Worm (Caenorhabditis elegans): ENCODE results near the gene Y38F2AL.12.

The Y38F2AL.12 gene

ce11 chrIV:2313721-2314683, 2.4 kb upstream of the Y38F2AL.12 start, which contains the start of gene vha-11:
vha-11 (minus strand) TSS chrIV:2314567.
- TF ChIP-seq lin-54 (GFP tag; optimal IDR thresholded peaks at IDR 0.05): peak; percentile 40
- no peak for TF ChIP-seq ceh-27 (GFP tag; optimal IDR thresholded peaks at IDR 0.05)
- peak in 1 of 2 experiments; percentile 12 for TF ChIP-seq let-607 (tag; optimal IDR thresholded peaks at IDR 0.05)
- no peak for TF ChIP-seq ztf-6 (GFP tag; IDR thresholded peaks at IDR 0.05)
- no peak for TF ChIP-seq atf-7 (tag; optimal IDR thresholded peaks at IDR 0.05)
- TF ChIP-seq ztf-25 (GFP tag; IDR thresholded peaks at IDR 0.05): no peak
- TF ChIP-seq efl-1 (GFP tag; optimal IDR thresholded peaks at IDR 0.05): no peak
- 0 out of 2 replicates have a peak, but pooled peaks have one; percentile 31 for TF ChIP-seq aptf-2 (GFP tag; conservative IDR thresholded peaks at IDR 0.05)
- TF ChIP-seq fkh-3 (tag; optimal IDR thresholded peaks at IDR 0.05): peak; percentile 72
- no peak for TF ChIP-seq ztf-22 (GFP tag; optimal IDR thresholded peaks at IDR 0.05)
- no peak for TF ChIP-seq nfya-2 (GFP tag; IDR thresholded peaks at IDR 0.05)
- TF ChIP-seq ekl-4 (GFP tag; IDR thresholded peaks at IDR 0.05): peak; percentile 48; the same call in 1 of the 2 replicates
- peak; percentile 64 for TF ChIP-seq athp-1 (tag; optimal IDR thresholded peaks at IDR 0.05)
- TF ChIP-seq mcd-1 (GFP tag; IDR thresholded peaks at IDR 0.05): peak; percentile 78
- TF ChIP-seq egl-44 (GFP tag; IDR thresholded peaks at IDR 0.05): 0 out of 2 replicates have a peak, but pooled peaks have one; percentile 19
- peak; percentile 34 for TF ChIP-seq ama-1 (optimal IDR thresholded peaks at IDR 0.05)
- TF ChIP-seq ama-1 (GFP tag; optimal IDR thresholded peaks at IDR 0.05): no peak
- TF ChIP-seq Y95B8A.8 (GFP tag; IDR thresholded peaks at IDR 0.05): 0 out of 2 replicates have a peak, but pooled peaks have one; percentile 39
- peak; percentile 15; the same call in 1 of the 2 replicates for TF ChIP-seq B0336.3 (GFP tag; IDR thresholded peaks at IDR 0.05)
- no peak for TF ChIP-seq ztf-3 (GFP tag; optimal IDR thresholded peaks at IDR 0.05)
- no peak for TF ChIP-seq cebp-2 (GFP tag; IDR thresholded peaks at IDR 0.05)
- peak; percentile 32 for TF ChIP-seq ztf-26 (tag; optimal IDR thresholded peaks at IDR 0.05)
- TF ChIP-seq ets-4 (GFP tag; optimal IDR thresholded peaks at IDR 0.05): no peak
- 0 out of 2 replicates have a peak, but pooled peaks have one; percentile 9 for TF ChIP-seq ceh-40 (GFP tag; IDR thresholded peaks at IDR 0.05)
- TF ChIP-seq nhr-179 (tag; optimal IDR thresholded peaks at IDR 0.05): no peak
- peak; percentile 60 for TF ChIP-seq Y53G8AR.9 (GFP tag; conservative IDR thresholded peaks at IDR 0.05)
- TF ChIP-seq nhr-80 (tag; optimal IDR thresholded peaks at IDR 0.05): no peak

ce11 chrIV:2314862-2315261, 1.5 kb upstream of the Y38F2AL.12 start:
- TF ChIP-seq sdz-38 (tag; optimal IDR thresholded peaks at IDR 0.05) (no peak), F55B11.4 (tag; optimal IDR thresholded peaks at IDR 0.05; ENCODE audit: borderline replicate concordance, insufficient read depth) (no peak), F49E8.2 (tag; optimal IDR thresholded peaks at IDR 0.05; ENCODE audit: insufficient read depth) (no peak), ztf-3 (GFP tag; optimal IDR thresholded peaks at IDR 0.05) (no peak), ceh-58 (GFP tag; IDR thresholded peaks at IDR 0.05) (no peak), zfh-2 (GFP tag; conservative IDR thresholded peaks at IDR 0.05) (no peak)

- TF ChIP-seq zfh-2 (GFP tag; conservative IDR thresholded peaks at IDR 0.05): peak; percentile 66
- no peak for TF ChIP-seq chd-7 (tag; optimal IDR thresholded peaks at IDR 0.05)
- TF ChIP-seq hsf-1 (GFP tag; IDR thresholded peaks at IDR 0.05): 0 out of 2 replicates have a peak, but pooled peaks have one; percentile 6
- TF ChIP-seq pbrm-1 (GFP tag; IDR thresholded peaks at IDR 0.05): 0 out of 2 replicates have a peak, but pooled peaks have one; percentile 5
- TF ChIP-seq mcd-1 (GFP tag; IDR thresholded peaks at IDR 0.05): 0 out of 2 replicates have a peak, but pooled peaks have one; percentile 36
These were observed 803 bp upstream of the Y38F2AL.12 start, which contains the start of gene vha-3 for ce11 chrIV:2315545-2315995. vha-3 (minus strand) TSS chrIV:2315945.

Measured in whole organism, young adult.